Fruit fly (Drosophila melanogaster): ENCODE data around the gene CG5783.

CG5783 gene

dm6 chr2L:18145253-18145652 lies 10.6 kb upstream of the CG5783 start (continued):
- peak; percentile 51; the same call in 1 of the 2 replicates for TF ChIP-seq danr (GFP tag; IDR thresholded peaks at IDR 0.05)
- TF ChIP-seq esg (GFP tag; conservative IDR thresholded peaks at IDR 0.05): peak; percentile 64
- peak; percentile 84 to 86 for TF ChIP-seq Pdp1 (GFP tag; optimal IDR thresholded peaks at IDR 0.05)
- TF ChIP-seq CG18011 (GFP tag; optimal IDR thresholded peaks at IDR 0.05): peak; percentile 43
- TF ChIP-seq pita (GFP tag; optimal IDR thresholded peaks at IDR 0.05): no peak
- no peak for TF ChIP-seq fd64A (GFP tag; optimal IDR thresholded peaks at IDR 0.05)
- peak; percentile 67 for TF ChIP-seq Fer3 (tag; optimal IDR thresholded peaks at IDR 0.05)
- peak; percentile 98 for TF ChIP-seq CG4404 (GFP tag; IDR thresholded peaks at IDR 0.05)
- TF ChIP-seq Vsx1 (GFP tag; optimal IDR thresholded peaks at IDR 0.05): peak; percentile 76
- TF ChIP-seq Aef1 (GFP tag; IDR thresholded peaks at IDR 0.05): peak; percentile 64
- peak; percentile 45; the same call in 1 of the 2 replicates for TF ChIP-seq stc (GFP tag; IDR thresholded peaks at IDR 0.05)
- peak; percentile 54 for TF ChIP-seq pb (GFP tag; optimal IDR thresholded peaks at IDR 0.05)
- peak; percentile 83 for TF ChIP-seq CG8944 (GFP tag; optimal IDR thresholded peaks at IDR 0.05)
- peak; percentile 61; the same call in 1 of the 2 replicates for TF ChIP-seq CG14014 (GFP tag; IDR thresholded peaks at IDR 0.05)
- peak; percentile 13 for TF ChIP-seq CG6854 (GFP tag; optimal IDR thresholded peaks at IDR 0.05)
- peak; percentile 41 for TF ChIP-seq ATbp (GFP tag; optimal IDR thresholded peaks at IDR 0.05)
- peak; percentile 86 for TF ChIP-seq pum (GFP tag; optimal IDR thresholded peaks at IDR 0.05)
- peak; percentile 89 for TF ChIP-seq nmo (GFP tag; optimal IDR thresholded peaks at IDR 0.05)
- peak; percentile 81 for TF ChIP-seq Ptx1 (GFP tag; IDR thresholded peaks at IDR 0.05)
- TF ChIP-seq ttk (GFP tag; IDR thresholded peaks at IDR 0.05): peak; percentile 62
- TF ChIP-seq CG1233 (GFP tag; optimal IDR thresholded peaks at IDR 0.05): peak; percentile 81
- peak; percentile 65 for TF ChIP-seq Nf-YB (GFP tag; optimal IDR thresholded peaks at IDR 0.05)
- peak; percentile 89 for TF ChIP-seq CG1603 (tag; optimal IDR thresholded peaks at IDR 0.05)
- no peak for TF ChIP-seq CkIIα-i1 (GFP tag; IDR thresholded peaks at IDR 0.05)
- peak; percentile 94 for TF ChIP-seq CG8765 (GFP tag; IDR thresholded peaks at IDR 0.05)
- TF ChIP-seq Dip3 (GFP tag; optimal IDR thresholded peaks at IDR 0.05): peak; percentile 73
- TF ChIP-seq kah (GFP tag; optimal IDR thresholded peaks at IDR 0.05): peak; percentile 43
- TF ChIP-seq CG11085 (GFP tag; IDR thresholded peaks at IDR 0.05): no peak; the same call in 1 of the 2 replicates
- peak; percentile 87 for TF ChIP-seq CG4820 (GFP tag; optimal IDR thresholded peaks at IDR 0.05)
- TF ChIP-seq cad (GFP tag; optimal IDR thresholded peaks at IDR 0.05): no peak
- TF ChIP-seq CG16779 (GFP tag; IDR thresholded peaks at IDR 0.05): no peak
- peak; percentile 58 for TF ChIP-seq CG9215 (GFP tag; IDR thresholded peaks at IDR 0.05)
- TF ChIP-seq z (GFP tag; IDR thresholded peaks at IDR 0.05): peak; percentile 62; the same call in 1 of the 3 replicates
- TF ChIP-seq fd96Cb (tag; optimal IDR thresholded peaks at IDR 0.05): peak; percentile 83
- peak; percentile 65 for TF ChIP-seq CG4730 (GFP tag; IDR thresholded peaks at IDR 0.05)
- TF ChIP-seq usp (GFP tag; optimal IDR thresholded peaks at IDR 0.05): no peak
- TF ChIP-seq tin (GFP tag; optimal IDR thresholded peaks at IDR 0.05): peak; percentile 94
- peak; percentile 64 for TF ChIP-seq CG1792 (GFP tag; optimal IDR thresholded peaks at IDR 0.05)
- TF ChIP-seq CG13424 (tag; optimal IDR thresholded peaks at IDR 0.05): peak; percentile 71
- peak; percentile 68 for TF ChIP-seq CG15011 (GFP tag; optimal IDR thresholded peaks at IDR 0.05)
- TF ChIP-seq H15 (GFP tag; IDR thresholded peaks at IDR 0.05): peak; percentile 66; the same call in 2 of the 3 replicates
- TF ChIP-seq exex (tag; optimal IDR thresholded peaks at IDR 0.05): no peak
- TF ChIP-seq al (GFP tag; IDR thresholded peaks at IDR 0.05): peak; percentile 23; the same call in 1 of the 2 replicates
- TF ChIP-seq psq (GFP tag; optimal IDR thresholded peaks at IDR 0.05): peak; percentile 28
- TF ChIP-seq CG16863 (GFP tag; optimal IDR thresholded peaks at IDR 0.05): peak; percentile 83
- no peak for TF ChIP-seq HLHmδ (GFP tag; optimal IDR thresholded peaks at IDR 0.05)
- peak; percentile 86 for TF ChIP-seq lmd (GFP tag; IDR thresholded peaks at IDR 0.05)
- TF ChIP-seq sqz (GFP tag; optimal IDR thresholded peaks at IDR 0.05): peak; percentile 42
- TF ChIP-seq Fer2 (tag; optimal IDR thresholded peaks at IDR 0.05): peak; percentile 30
- TF ChIP-seq CG33213 (GFP tag; optimal IDR thresholded peaks at IDR 0.05): peak; percentile 60
- peak; percentile 78 for TF ChIP-seq tgo (GFP tag; IDR thresholded peaks at IDR 0.05)
- no peak for TF ChIP-seq sug (tag; optimal IDR thresholded peaks at IDR 0.05)

All from whole organism, embryonic.